Worm (Caenorhabditis elegans) whole organism, late embryonic: ENCODE data around the gene F09F9.1.

Source experiments
- K02D7.2 ChIP-seq: sonication (generic microtip); optimal IDR thresholded peaks from 2 replicates; lab custom pipeline; 2017; ENCODE audit warnings: mild to moderate bottlenecking, missing genetic modification characterization, missing compliant biosample characterization
- K09A11.1 ChIP-seq: sonication (generic microtip); optimal IDR thresholded peaks from 2 replicates; lab custom pipeline; 2017; ENCODE audit warnings: antibody characterized with exemption, mild to moderate bottlenecking, missing genetic modification characterization, missing compliant biosample characterization; ENCODE audit not compliant: insufficient read depth
- T23F11.4 ChIP-seq: fragments of 200-800 bp; sonication (Bioruptor generic); optimal IDR thresholded peaks from 2 replicates; lab custom pipeline; 2018; ENCODE audit warnings: mild to moderate bottlenecking, missing genetic modification characterization, missing compliant biosample characterization
- Y22D7AL.16 ChIP-seq: sonication (generic microtip); optimal IDR thresholded peaks from 2 replicates; lab custom pipeline; 2016; ENCODE audit warnings: missing genetic modification characterization, missing compliant biosample characterization
- ahr-1 ChIP-seq: sonication (generic microtip); optimal IDR thresholded peaks from 2 replicates; lab custom pipeline; 2016; ENCODE audit warnings: missing genetic modification characterization, missing compliant biosample characterization
- ama-1 ChIP-seq: fragments of 150-350 bp; optimal IDR thresholded peaks from 2 replicates; lab custom pipeline; 2014
- ceh-14 ChIP-seq: sonication (generic microtip); optimal IDR thresholded peaks from 2 replicates; lab custom pipeline; 2016; ENCODE audit warnings: missing genotype, missing genetic modification characterization, missing compliant biosample characterization
- ceh-19 ChIP-seq: fragments of 200-800 bp; sonication (Bioruptor generic); optimal IDR thresholded peaks from 2 replicates; lab custom pipeline; 2018; ENCODE audit warnings: mild to moderate bottlenecking, missing genetic modification characterization, missing compliant biosample characterization
- ceh-2 ChIP-seq: sonication (generic microtip); optimal IDR thresholded peaks from 2 replicates; lab custom pipeline; 2016; ENCODE audit warnings: missing genotype, missing genetic modification characterization, missing compliant biosample characterization
- ceh-22 ChIP-seq: sonication (generic microtip); optimal IDR thresholded peaks from 2 replicates; lab custom pipeline; 2017; ENCODE audit warnings: missing biosample characterization, missing genetic modification characterization
- ceh-24 ChIP-seq: sonication (generic microtip); optimal IDR thresholded peaks from 2 replicates; lab custom pipeline; 2016; ENCODE audit warnings: mild to moderate bottlenecking, missing genetic modification characterization, missing compliant biosample characterization
- ceh-30 ChIP-seq: fragments of 150-350 bp; optimal IDR thresholded peaks from 2 replicates; lab custom pipeline; 2014; ENCODE audit warnings: missing biosample characterization, missing genetic modification characterization
- che-1 ChIP-seq: sonication (generic microtip); optimal IDR thresholded peaks from 2 replicates; lab custom pipeline; 2016; ENCODE audit warnings: mild to moderate bottlenecking, missing genetic modification characterization, missing compliant biosample characterization
- dmd-4 ChIP-seq: sonication (generic microtip); optimal IDR thresholded peaks from 2 replicates; lab custom pipeline; 2016; ENCODE audit warnings: borderline replicate concordance, missing genetic modification characterization, missing compliant biosample characterization
- dve-1 ChIP-seq: sonication (generic microtip); optimal IDR thresholded peaks from 2 replicates; lab custom pipeline; 2017; ENCODE audit warnings: antibody characterized with exemption, mild to moderate bottlenecking, missing genetic modification characterization, missing compliant biosample characterization
- ets-4 ChIP-seq: sonication (generic microtip); optimal IDR thresholded peaks from 2 replicates; lab custom pipeline; 2016; ENCODE audit warnings: missing genetic modification characterization, missing compliant biosample characterization
- fax-1 ChIP-seq: sonication (generic microtip); optimal IDR thresholded peaks from 2 replicates; lab custom pipeline; 2016; ENCODE audit warnings: missing genotype, missing genetic modification characterization, missing compliant biosample characterization
- fkh-10 ChIP-seq: fragments of 150-350 bp; optimal IDR thresholded peaks from 2 replicates; lab custom pipeline; 2014; ENCODE audit warnings: missing biosample characterization, missing genetic modification reagents, missing genetic modification characterization
- gmeb-2 ChIP-seq: sonication (generic microtip); optimal IDR thresholded peaks from 2 replicates; lab custom pipeline; 2016; ENCODE audit warnings: missing genetic modification characterization, inconsistent platforms, missing compliant biosample characterization
- hlh-13 ChIP-seq: fragments of 200-800 bp; sonication (Bioruptor generic); optimal IDR thresholded peaks from 2 replicates; lab custom pipeline; 2018; ENCODE audit warnings: mild to moderate bottlenecking, missing genetic modification characterization, missing compliant biosample characterization
- hlh-30 ChIP-seq: sonication (generic microtip); optimal IDR thresholded peaks from 2 replicates; lab custom pipeline; 2017; ENCODE audit warnings: antibody characterized with exemption, missing genetic modification characterization, missing compliant biosample characterization; ENCODE audit not compliant: insufficient read depth
- madf-2 ChIP-seq: sonication (generic microtip); optimal IDR thresholded peaks from 2 replicates; lab custom pipeline; 2017; ENCODE audit warnings: missing genetic modification characterization, missing compliant biosample characterization
- nfya-1 ChIP-seq: sonication (generic microtip); optimal IDR thresholded peaks from 2 replicates; lab custom pipeline; 2017; ENCODE audit warnings: missing genetic modification characterization, mild to moderate bottlenecking, missing compliant biosample characterization, antibody characterized with exemption, moderate library complexity
- nhr-11 ChIP-seq: fragments of 150-350 bp; optimal IDR thresholded peaks from 2 replicates; lab custom pipeline; 2014; ENCODE audit warnings: missing biosample characterization, missing genetic modification characterization
- nhr-232 ChIP-seq: sonication (generic microtip); optimal IDR thresholded peaks from 2 replicates; lab custom pipeline; 2016; ENCODE audit warnings: missing genetic modification characterization, missing compliant biosample characterization
- odd-2 ChIP-seq: sonication (generic microtip); optimal IDR thresholded peaks from 2 replicates; lab custom pipeline; 2017; ENCODE audit warnings: antibody characterized with exemption, mild to moderate bottlenecking, missing genetic modification characterization, missing compliant biosample characterization
- pat-9 ChIP-seq: fragments of 200-800 bp; sonication (Bioruptor generic); optimal IDR thresholded peaks from 2 replicates; lab custom pipeline; 2018; ENCODE audit warnings: mild to moderate bottlenecking, missing genetic modification characterization, moderate library complexity, missing compliant biosample characterization
- pha-2 ChIP-seq: sonication (generic microtip); optimal IDR thresholded peaks from 2 replicates; lab custom pipeline; 2017; ENCODE audit warnings: mild to moderate bottlenecking, missing genetic modification characterization, missing compliant biosample characterization
- pha-4 ChIP-seq: fragments of 150-350 bp; optimal IDR thresholded peaks from 2 replicates; lab custom pipeline; 2018; ENCODE audit warnings: missing biosample characterization, missing genetic modification reagents, missing genetic modification characterization
- sox-4 ChIP-seq: sonication (generic microtip); optimal IDR thresholded peaks from 2 replicates; lab custom pipeline; 2017; ENCODE audit warnings: mild to moderate bottlenecking, missing genetic modification characterization, inconsistent platforms, missing compliant biosample characterization
- syd-9 ChIP-seq: sonication (generic microtip); optimal IDR thresholded peaks from 2 replicates; lab custom pipeline; 2016; ENCODE audit warnings: mild to moderate bottlenecking, missing genetic modification characterization, moderate library complexity, missing compliant biosample characterization
- tbx-7 ChIP-seq: sonication (generic microtip); optimal IDR thresholded peaks from 2 replicates; lab custom pipeline; 2016; ENCODE audit warnings: missing genotype, missing genetic modification characterization, missing compliant biosample characterization
- ttx-3 ChIP-seq: sonication (generic microtip); optimal IDR thresholded peaks from 2 replicates; lab custom pipeline; 2016; ENCODE audit warnings: missing genetic modification reagents, missing genetic modification characterization, missing compliant biosample characterization
- unc-3 ChIP-seq, 2 experiments: fragments of 200-800 bp in 1 of 2; sonication (Bioruptor generic) in 1 of 2; sonication (generic microtip) in 1 of 2; conservative IDR thresholded peaks in 1 of 2; optimal IDR thresholded peaks in 1 of 2; 2 replicates each; pipeline versions ENCODE4 v1.3.6 to Lab custom; 2016 to 2022; ENCODE audit warnings: missing compliant biosample characterization in 2 of 2, missing genetic modification characterization in 2 of 2, missing genetic modification reagents in 1 of 2
- unc-55 ChIP-seq: sonication (generic microtip); optimal IDR thresholded peaks from 2 replicates; lab custom pipeline; 2017; ENCODE audit warnings: missing biosample characterization, missing genetic modification reagents, missing genetic modification characterization
- unc-86 ChIP-seq: sonication (generic microtip); optimal IDR thresholded peaks from 2 replicates; lab custom pipeline; 2016; ENCODE audit warnings: missing genetic modification characterization, missing compliant biosample characterization

Gene F09F9.1

ce11 chrX:4102075-4102598, 13.0 kb upstream of the F09F9.1 start, which contains the start of gene R02E4.3:
R02E4.3 (minus strand) TSS chrX:4102125.
- TF ChIP-seq che-1 (tag; lab: Kevin White, UChicago) (no peak), hlh-30 (tag; lab: Kevin White, UChicago) (no peak), K09A11.1 (no peak), ceh-14 (tag; lab: Kevin White, UChicago) (no peak), ceh-24 (tag; lab: Kevin White, UChicago) (no peak), fkh-10 (GFP tag; lab: Kevin White, UChicago) (no peak), tbx-7 (tag; lab: Kevin White, UChicago) (no peak), ceh-2 (tag; lab: Kevin White, UChicago) (no peak), Y22D7AL.16 (tag; lab: Kevin White, UChicago) (no peak), hlh-13 (GFP tag; lab: Kevin White, UChicago) (no peak), nfya-1 (tag; lab: Kevin White, UChicago) (no peak), fax-1 (tag; lab: Kevin White, UChicago) (no peak)

DNA sequence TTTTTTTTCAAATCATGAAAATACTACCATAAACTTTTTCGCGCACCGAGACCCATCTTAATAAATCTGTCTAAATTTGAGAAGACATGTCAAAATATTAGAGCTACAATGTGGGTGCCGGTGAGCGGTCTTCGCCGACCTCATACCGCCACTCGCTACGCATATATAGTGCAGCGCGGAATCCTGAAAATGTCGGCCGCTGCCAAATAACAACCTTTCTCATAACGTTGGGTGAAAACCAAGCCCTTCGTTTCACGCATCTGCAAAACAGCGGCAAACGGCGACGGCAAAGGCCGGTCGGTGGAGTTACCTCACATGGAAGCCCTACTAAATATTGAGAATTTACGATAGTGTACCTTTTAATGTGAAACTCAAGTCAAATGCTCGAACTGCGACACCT, 12.1 kb upstream of the F09F9.1 start:
- TF ChIP-seq syd-9 (tag; lab: Kevin White, UChicago) (no peak), dmd-4 (tag; lab: Kevin White, UChicago) (no peak), hlh-13 (GFP tag; lab: Kevin White, UChicago) (no peak), madf-2 (tag; lab: Kevin White, UChicago) (no peak), pha-4 (no peak), nhr-11 (tag; lab: Kevin White, UChicago) (no peak), ceh-14 (tag; lab: Kevin White, UChicago) (no peak), ceh-30 (no peak), odd-2 (tag; lab: Kevin White, UChicago) (no peak), unc-55 (GFP tag; lab: Kevin White, UChicago) (no peak), ahr-1 (no peak), sox-4 (tag; lab: Kevin White, UChicago) (no peak), unc-86 (no peak), K02D7.2 (tag; lab: Kevin White, UChicago) (no peak), ama-1 (lab: Kevin White, UChicago) (no peak), gmeb-2 (tag; lab: Kevin White, UChicago) (no peak), ets-4 (no peak), T23F11.4 (GFP tag; lab: Kevin White, UChicago) (no peak), unc-3 (GFP tag; conservative IDR thresholded peaks at IDR 0.05; lab: Robert Waterston, UW) (no peak), unc-3 (tag; optimal IDR thresholded peaks at IDR 0.05; lab: Kevin White, UChicago) (no peak), dve-1 (tag; lab: Kevin White, UChicago) (no peak)

DNA sequence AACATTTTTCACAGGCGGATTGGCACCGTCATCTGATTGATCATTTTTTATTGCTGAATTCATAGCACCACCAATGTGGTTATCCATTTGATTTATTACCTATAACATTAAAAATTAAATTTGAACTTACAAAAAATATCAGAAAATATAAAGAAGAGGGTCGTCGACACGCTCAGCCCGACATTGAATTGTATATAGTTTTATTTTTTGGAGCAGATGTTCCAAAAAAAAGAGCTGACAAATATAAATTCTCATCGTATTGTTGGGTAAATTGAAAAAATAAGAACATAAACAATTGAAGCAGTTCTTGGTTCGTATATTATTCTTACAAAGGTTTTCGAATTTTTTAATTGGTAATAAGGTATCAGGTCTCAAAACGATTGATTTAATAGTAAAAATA, 10.7 kb upstream of the F09F9.1 start, which contains the start of gene R02E4.1:
R02E4.1 (minus strand) TSS at position 101 of the 400 bp plus-strand sequence.
- TF ChIP-seq pha-2 (tag; lab: Kevin White, UChicago) (no peak), ceh-19 (GFP tag; lab: Kevin White, UChicago) (no peak), pat-9 (tag; lab: Kevin White, UChicago) (no peak), K02D7.2 (tag; lab: Kevin White, UChicago) (no peak), ceh-22 (tag; lab: Kevin White, UChicago) (no peak), unc-55 (GFP tag; lab: Kevin White, UChicago) (no peak), unc-86 (no peak), ceh-24 (tag; lab: Kevin White, UChicago) (no peak), nhr-232 (no peak), ttx-3 (no peak), T23F11.4 (GFP tag; lab: Kevin White, UChicago) (no peak), dve-1 (tag; lab: Kevin White, UChicago) (no peak)
